Worm (Caenorhabditis elegans) whole organism, young adult: Measurements from ENCODE around the gene C30F2.2.

Experiments used
- F23B12.7 ChIP-seq: sonication (generic microtip); optimal IDR thresholded peaks from 2 replicates; lab custom pipeline; 2017; ENCODE audit warnings: missing genetic modification characterization, mild to moderate bottlenecking, missing compliant biosample characterization, antibody characterized with exemption, moderate library complexity; ENCODE audit not compliant: insufficient read depth
- Y79H2A.3 ChIP-seq: fragments of 200-800 bp; sonication (Bioruptor generic); conservative IDR thresholded peaks from 2 replicates; pipeline ENCODE4 v1.3.6; 2022; ENCODE audit warnings: missing genetic modification reagents, missing genetic modification characterization, missing compliant biosample characterization
- chd-7 ChIP-seq: sonication (generic microtip); optimal IDR thresholded peaks from 2 replicates; lab custom pipeline; 2016; ENCODE audit warnings: mild to moderate bottlenecking, missing genetic modification characterization, moderate library complexity, missing compliant biosample characterization
- egl-18 ChIP-seq: fragments of 200-800 bp; sonication (Bioruptor generic); IDR thresholded peaks from 2 replicates; pipeline ENCODE4 v1.3.6; 2022; ENCODE audit warnings: missing genetic modification reagents, missing genetic modification characterization, missing compliant biosample characterization
- let-526 ChIP-seq: fragments of 200-800 bp; sonication (Bioruptor generic); IDR thresholded peaks from 2 replicates; pipeline ENCODE4 v1.3.6; 2022; ENCODE audit warnings: missing genetic modification reagents, missing genetic modification characterization, missing compliant biosample characterization
- nfya-1 ChIP-seq: sonication (generic microtip); optimal IDR thresholded peaks from 2 replicates; lab custom pipeline; 2017; ENCODE audit warnings: antibody characterized with exemption, missing compliant biosample characterization, missing genetic modification characterization, borderline replicate concordance; ENCODE audit not compliant: insufficient read depth
- repo-1 ChIP-seq: sonication (generic microtip); optimal IDR thresholded peaks from 2 replicates; lab custom pipeline; 2017; ENCODE audit warnings: mild to moderate bottlenecking, missing genetic modification characterization, missing compliant biosample characterization
- tlf-1 ChIP-seq: fragments of 200-800 bp; sonication (Bioruptor generic); optimal IDR thresholded peaks from 2 replicates; lab custom pipeline; 2018; ENCODE audit warnings: mild to moderate bottlenecking, missing genetic modification characterization, missing compliant biosample characterization
- xnd-1 ChIP-seq: sonication (generic microtip); optimal IDR thresholded peaks from 2 replicates; lab custom pipeline; 2016; ENCODE audit warnings: missing genotype, missing genetic modification reagents, missing genetic modification characterization, missing compliant biosample characterization
- ztf-26 ChIP-seq: sonication (generic microtip); optimal IDR thresholded peaks from 2 replicates; lab custom pipeline; 2017; ENCODE audit warnings: missing genetic modification characterization, missing compliant biosample characterization

DNA sequence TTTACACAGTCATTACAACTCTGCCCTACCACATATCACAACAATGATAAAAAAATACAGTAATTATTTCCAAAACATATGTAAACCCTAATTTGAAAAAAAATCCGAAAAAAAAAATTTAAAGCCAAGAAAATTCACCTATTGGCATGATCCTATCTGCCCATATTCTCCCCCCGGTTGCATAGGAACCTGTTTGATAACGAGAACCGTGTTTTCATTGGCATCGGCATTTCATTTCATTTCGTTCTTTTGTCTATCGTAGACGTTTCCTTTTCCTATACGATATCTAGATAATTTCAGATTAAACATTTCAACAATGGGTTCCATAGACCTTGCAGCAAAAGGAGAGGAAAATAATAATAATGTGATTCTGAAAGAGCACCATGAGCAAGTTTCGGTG, 54.5 kb downstream of the C30F2.2 start, which contains the start of gene mboa-1:
- TF ChIP-seq Y79H2A.3 (GFP tag; lab: Robert Waterston, UW) (no peak), F23B12.7 (no peak), let-526 (GFP tag; lab: Robert Waterston, UW) (no peak), ztf-26 (tag; lab: Kevin White, UChicago) (no peak), repo-1 (no peak), chd-7 (no peak), xnd-1 (no peak), nfya-1 (tag; lab: Kevin White, UChicago) (no peak), egl-18 (no peak), tlf-1 (GFP tag; lab: Kevin White, UChicago) (no peak)
